Worm (Caenorhabditis elegans) whole organism, L1 larva: ENCODE measurements around the gene ctsa-3.1.

Experiments used
- ceh-82 ChIP-seq, 3 experiments: fragments of 150-350 bp in 1 of 3; sonication (generic microtip) in 2 of 3; optimal IDR thresholded peaks; 2 replicates each; lab custom pipeline; 2014 to 2017; ENCODE audit warnings: missing biosample characterization in 3 of 3, missing genetic modification characterization in 3 of 3
- dpl-1 ChIP-seq, 3 experiments: fragments of 150-350 bp in 2 of 3; sonication (generic microtip) in 1 of 3; optimal IDR thresholded peaks; 2 replicates each; lab custom pipeline; 2014 to 2017; ENCODE audit warnings: missing biosample characterization in 3 of 3, missing genetic modification characterization in 3 of 3, missing genetic modification reagents in 3 of 3
- egl-27 ChIP-seq, 2 experiments: fragments of 150-350 bp in 1 of 2; sonication (generic microtip); optimal IDR thresholded peaks; 3 replicates each; lab custom pipeline; 2017 to 2018; ENCODE audit warnings: missing biosample characterization in 2 of 2, missing genetic modification characterization in 2 of 2, missing genetic modification reagents in 2 of 2
- ets-5 ChIP-seq: fragments of 200-800 bp; sonication (Bioruptor generic); IDR thresholded peaks from 2 replicates; pipeline ENCODE4 v1.3.6; 2022; ENCODE audit warnings: missing genetic modification characterization, missing compliant biosample characterization
- jun-1 ChIP-seq: fragments of 150-350 bp; optimal IDR thresholded peaks from 2 replicates; lab custom pipeline; 2014; ENCODE audit warnings: missing biosample characterization, missing genetic modification reagents, missing genetic modification characterization
- lin-35 ChIP-seq, 2 experiments: fragments of 150-350 bp; optimal IDR thresholded peaks; 2 replicates each; lab custom pipeline; 2014; ENCODE audit warnings: missing biosample characterization in 2 of 2, missing genetic modification characterization in 2 of 2, missing genetic modification reagents in 2 of 2
- nhr-11 ChIP-seq: fragments of 150-350 bp; optimal IDR thresholded peaks from 2 replicates; lab custom pipeline; 2014; ENCODE audit warnings: missing biosample characterization, missing genetic modification characterization
- nhr-84 ChIP-seq: sonication (generic microtip); optimal IDR thresholded peaks from 2 replicates; lab custom pipeline; 2017; ENCODE audit warnings: missing biosample characterization, missing genetic modification characterization
- pax-3 ChIP-seq: fragments of 200-800 bp; sonication (Bioruptor generic); optimal IDR thresholded peaks from 2 replicates; lab custom pipeline; 2018; ENCODE audit warnings: mild to moderate bottlenecking, missing genetic modification characterization, moderate library complexity, missing compliant biosample characterization
- tbx-2 ChIP-seq: sonication (generic microtip); optimal IDR thresholded peaks from 2 replicates; lab custom pipeline; 2016; ENCODE audit warnings: missing genetic modification characterization, missing compliant biosample characterization

DNA sequence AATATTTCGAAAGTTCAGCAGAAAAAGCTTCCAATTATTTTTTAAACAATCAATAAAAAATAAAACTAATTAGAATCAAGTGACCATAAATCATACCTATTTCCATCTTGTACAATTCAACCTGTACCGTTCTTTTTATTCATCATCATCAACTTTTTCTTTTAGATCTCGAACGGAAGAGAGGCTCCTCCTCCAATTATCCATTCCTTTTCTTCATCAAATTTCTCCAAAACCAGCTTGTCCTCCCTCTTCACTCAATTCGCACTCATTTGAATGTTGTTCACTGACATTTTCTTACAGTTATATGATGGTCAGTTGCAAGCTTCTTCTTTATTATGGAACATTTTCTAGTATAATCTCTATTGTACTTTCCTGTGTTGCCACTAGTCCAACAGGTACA is 29.2 kb downstream of the ctsa-3.1 start, which contains the start of gene C30G12.4:
- no peak for TF ChIP-seq dpl-1 (GFP tag; optimal IDR thresholded peaks at IDR 0.05; lab: Kevin White, UChicago)
- TF ChIP-seq jun-1 (tag; lab: Kevin White, UChicago), result no peak
- TF ChIP-seq egl-27 (tag; optimal IDR thresholded peaks at IDR 0.05; lab: Kevin White, UChicago), result no peak
- no peak for TF ChIP-seq nhr-84 (tag; lab: Kevin White, UChicago)
- TF ChIP-seq tbx-2 (tag; lab: Kevin White, UChicago), result no peak
- no peak for TF ChIP-seq lin-35 (GFP tag; optimal IDR thresholded peaks at IDR 0.05; lab: Kevin White, UChicago)
- TF ChIP-seq ceh-82 (tag; optimal IDR thresholded peaks at IDR 0.05; lab: Kevin White, UChicago), result no peak
- TF ChIP-seq ets-5 (GFP tag; lab: Robert Waterston, UW), result no peak
- no peak for TF ChIP-seq pax-3
- no peak for TF ChIP-seq nhr-11 (tag; lab: Kevin White, UChicago)
